Fruit fly (Drosophila melanogaster) whole organism, embryonic: Measurements from ENCODE around the gene rngo.

ENCODE experiments used
- Asciz ChIP-seq: fragments of 200-800 bp; sonication (Bioruptor generic); optimal IDR thresholded peaks from 2 replicates; lab custom pipeline; 2017; ENCODE audit warnings: missing biosample characterization, mild to moderate bottlenecking, missing genetic modification characterization, missing genetic modification reagents
- CG10147 ChIP-seq: fragments of 200-800 bp; sonication (Bioruptor generic); optimal IDR thresholded peaks from 2 replicates; lab custom pipeline; 2019; ENCODE audit warnings: missing biosample characterization, mild to moderate bottlenecking, missing genetic modification characterization, moderate library complexity
- CG11695 ChIP-seq: fragments of 200-800 bp; sonication (Bioruptor generic); IDR thresholded peaks from 3 replicates; pipeline ENCODE4 v1.3.6; 2022; ENCODE audit warnings: missing biosample characterization, missing genetic modification characterization
- CG12744 ChIP-seq: fragments of 200-800 bp; sonication (Bioruptor generic); optimal IDR thresholded peaks from 2 replicates; lab custom pipeline; 2016; ENCODE audit warnings: missing biosample characterization, missing genetic modification characterization
- CG12942 ChIP-seq: fragments of 200-800 bp; sonication (Bioruptor generic); optimal IDR thresholded peaks from 3 replicates; lab custom pipeline; 2016; ENCODE audit warnings: missing biosample characterization, missing genetic modification characterization
- CG13775 ChIP-seq: fragments of 200-800 bp; sonication (Bioruptor generic); optimal IDR thresholded peaks from 3 replicates; lab custom pipeline; 2017; ENCODE audit warnings: missing biosample characterization, mild to moderate bottlenecking, missing genetic modification characterization
- CG13894 ChIP-seq: fragments of 200-800 bp; sonication (Bioruptor generic); optimal IDR thresholded peaks from 3 replicates; lab custom pipeline; 2018; ENCODE audit warnings: missing biosample characterization, mild to moderate bottlenecking, missing genetic modification characterization, moderate library complexity
- CG14441 ChIP-seq: fragments of 200-800 bp; sonication (Bioruptor generic); IDR thresholded peaks from 2 replicates; pipeline ENCODE4 v1.3.6; 2022; ENCODE audit warnings: missing biosample characterization, missing genetic modification characterization
- CG15696 ChIP-seq: fragments of 200-800 bp; sonication (Bioruptor generic); optimal IDR thresholded peaks from 2 replicates; lab custom pipeline; 2019; ENCODE audit warnings: missing biosample characterization, mild to moderate bottlenecking, missing genetic modification characterization, moderate library complexity
- CG18599 ChIP-seq: fragments of 200-800 bp; sonication (Bioruptor generic); optimal IDR thresholded peaks from 3 replicates; lab custom pipeline; 2017; ENCODE audit warnings: missing biosample characterization, missing genetic modification characterization, mild to moderate bottlenecking, moderate library complexity, missing genetic modification reagents
- CG30431 ChIP-seq: fragments of 200-800 bp; sonication (Bioruptor generic); optimal IDR thresholded peaks from 2 replicates; lab custom pipeline; 2017; ENCODE audit warnings: missing biosample characterization, missing genetic modification characterization
- CG6689 ChIP-seq: fragments of 200-800 bp; sonication (Bioruptor generic); IDR thresholded peaks from 2 replicates; pipeline ENCODE4 v1.3.6; 2022; ENCODE audit warnings: missing biosample characterization, missing genetic modification characterization
- CG7271 ChIP-seq: fragments of 200-800 bp; sonication (Bioruptor generic); optimal IDR thresholded peaks from 2 replicates; lab custom pipeline; 2018; ENCODE audit warnings: missing biosample characterization, mild to moderate bottlenecking, missing genetic modification characterization, moderate library complexity
- CG7745 ChIP-seq: fragments of 200-800 bp; sonication (Bioruptor generic); optimal IDR thresholded peaks from 2 replicates; lab custom pipeline; 2018; ENCODE audit warnings: missing biosample characterization, mild to moderate bottlenecking, missing genetic modification characterization, moderate library complexity
- CG9932 ChIP-seq: fragments of 200-800 bp; sonication (Bioruptor generic); IDR thresholded peaks from 2 replicates; pipeline ENCODE4 v1.3.6; 2022; ENCODE audit warnings: missing biosample characterization, missing genetic modification characterization
- D19A ChIP-seq: fragments of 200-800 bp; optimal IDR thresholded peaks from 3 replicates; lab custom pipeline; 2019; ENCODE audit warnings: missing biosample characterization, mild to moderate bottlenecking, missing genetic modification characterization, moderate library complexity
- Elba2 ChIP-seq: fragments of 200-800 bp; sonication (Bioruptor generic); optimal IDR thresholded peaks from 3 replicates; lab custom pipeline; 2016; ENCODE audit warnings: missing biosample characterization, missing genetic modification characterization
- Fer3 ChIP-seq: fragments of 200-800 bp; sonication (Bioruptor generic); optimal IDR thresholded peaks from 2 replicates; lab custom pipeline; 2018; ENCODE audit warnings: missing biosample characterization, mild to moderate bottlenecking, missing genetic modification characterization, moderate library complexity
- H15 ChIP-seq: fragments of 200-800 bp; sonication (Bioruptor generic); IDR thresholded peaks from 3 replicates; pipeline ENCODE4 v1.3.6; 2022; ENCODE audit warnings: missing biosample characterization, missing genetic modification characterization
- H2.0 ChIP-seq: fragments of 200-800 bp; sonication (Bioruptor generic); IDR thresholded peaks from 2 replicates; pipeline ENCODE4 v1.3.6; 2022; ENCODE audit warnings: missing biosample characterization, missing genetic modification characterization
- Hmr ChIP-seq: fragments of 200-800 bp; sonication (Bioruptor generic); optimal IDR thresholded peaks from 3 replicates; lab custom pipeline; 2017; ENCODE audit warnings: mild to moderate bottlenecking, missing biosample characterization, missing genetic modification reagents, missing genetic modification characterization
- Lim3 ChIP-seq: fragments of 200-800 bp; sonication (Bioruptor generic); IDR thresholded peaks from 2 replicates; pipeline ENCODE4 v1.3.6; 2022; ENCODE audit warnings: missing biosample characterization, missing genetic modification characterization
- NC2β ChIP-seq: fragments of 200-800 bp; sonication (Bioruptor generic); optimal IDR thresholded peaks from 2 replicates; lab custom pipeline; 2016; ENCODE audit warnings: missing biosample characterization, missing genetic modification characterization
- Nf-YB ChIP-seq: fragments of 200-800 bp; sonication (Bioruptor generic); optimal IDR thresholded peaks from 3 replicates; lab custom pipeline; 2019; ENCODE audit warnings: missing biosample characterization, mild to moderate bottlenecking, missing genetic modification characterization, moderate library complexity
- Pdp1 ChIP-seq, 2 experiments: fragments of 200-800 bp; sonication (Bioruptor generic); optimal IDR thresholded peaks; 3 replicates each; lab custom pipeline; 2016; ENCODE audit warnings: missing biosample characterization in 2 of 2, missing genetic modification characterization in 2 of 2, mild to moderate bottlenecking in 1 of 2, moderate library complexity in 1 of 2
- Rfx ChIP-seq: fragments of 200-800 bp; sonication (Bioruptor generic); IDR thresholded peaks from 2 replicates; pipeline ENCODE4 v1.3.6; 2022; ENCODE audit warnings: missing biosample characterization, missing genetic modification characterization
- Sry-β ChIP-seq: fragments of 200-800 bp; sonication (Bioruptor generic); optimal IDR thresholded peaks from 2 replicates; lab custom pipeline; 2018; ENCODE audit warnings: missing biosample characterization, mild to moderate bottlenecking, missing genetic modification characterization, moderate library complexity
- Xbp1 ChIP-seq: fragments of 200-800 bp; sonication (Bioruptor generic); optimal IDR thresholded peaks from 3 replicates; lab custom pipeline; 2016; ENCODE audit warnings: missing biosample characterization, mild to moderate bottlenecking, missing genetic modification characterization
- al ChIP-seq: fragments of 200-800 bp; sonication (Bioruptor generic); IDR thresholded peaks from 2 replicates; pipeline ENCODE4 v1.3.6; 2022; ENCODE audit warnings: missing biosample characterization, missing genetic modification characterization
- cad ChIP-seq: fragments of >200 bp; optimal IDR thresholded peaks from 2 replicates; lab custom pipeline; 2017; ENCODE audit warnings: missing biosample characterization, missing genetic modification characterization
- cg ChIP-seq: fragments of 200-800 bp; sonication (Bioruptor generic); optimal IDR thresholded peaks from 3 replicates; lab custom pipeline; 2019; ENCODE audit warnings: missing biosample characterization, mild to moderate bottlenecking, missing genetic modification characterization, moderate library complexity
- crol ChIP-seq: fragments of 200-800 bp; sonication (Bioruptor generic); IDR thresholded peaks from 2 replicates; pipeline ENCODE4 v1.3.6; 2022; ENCODE audit warnings: missing biosample characterization, missing genetic modification characterization
- dm ChIP-seq: fragments of 200-800 bp; sonication (Bioruptor generic); optimal IDR thresholded peaks from 3 replicates; lab custom pipeline; 2016; ENCODE audit warnings: missing biosample characterization, missing genetic modification characterization
- dmrt99B ChIP-seq: fragments of 200-800 bp; sonication (Bioruptor generic); optimal IDR thresholded peaks from 2 replicates; lab custom pipeline; 2018; ENCODE audit warnings: missing biosample characterization, mild to moderate bottlenecking, missing genetic modification characterization, moderate library complexity
- dpn ChIP-seq, 2 experiments: fragments of 200-800 bp; sonication (Bioruptor generic); optimal IDR thresholded peaks; 3 replicates each; lab custom pipeline; 2016; ENCODE audit warnings: missing biosample characterization in 2 of 2, missing genetic modification characterization in 2 of 2
- gcm2 ChIP-seq: fragments of 200-800 bp; sonication (Bioruptor generic); optimal IDR thresholded peaks from 2 replicates; lab custom pipeline; 2016; ENCODE audit warnings: missing biosample characterization, missing genetic modification characterization
- insv ChIP-seq, 2 experiments: fragments of 200-800 bp; sonication (Bioruptor generic); optimal IDR thresholded peaks; 3 replicates each; lab custom pipeline; 2016 to 2018; ENCODE audit warnings: missing biosample characterization in 2 of 2, missing genetic modification characterization in 2 of 2
- lbe ChIP-seq: fragments of 200-800 bp; sonication (Bioruptor generic); optimal IDR thresholded peaks from 2 replicates; lab custom pipeline; 2016; ENCODE audit warnings: missing biosample characterization, mild to moderate bottlenecking, missing genetic modification characterization
- maf-S ChIP-seq: fragments of 200-800 bp; sonication (Bioruptor generic); optimal IDR thresholded peaks from 2 replicates; lab custom pipeline; 2016; ENCODE audit warnings: missing biosample characterization, missing genetic modification characterization
- mam ChIP-seq: fragments of 200-800 bp; sonication (Bioruptor generic); optimal IDR thresholded peaks from 3 replicates; lab custom pipeline; 2016; ENCODE audit warnings: missing biosample characterization, missing genetic modification characterization
- mirr ChIP-seq: fragments of 200-800 bp; sonication (Bioruptor generic); optimal IDR thresholded peaks from 3 replicates; lab custom pipeline; 2018; ENCODE audit warnings: missing biosample characterization, mild to moderate bottlenecking, missing genetic modification characterization
- mld ChIP-seq: fragments of 200-800 bp; sonication (Bioruptor generic); IDR thresholded peaks from 3 replicates; pipeline ENCODE4 v1.3.6; 2022; ENCODE audit warnings: missing biosample characterization, missing genetic modification characterization; ENCODE audit not compliant: partially characterized antibody
- nerfin-2 ChIP-seq: fragments of 200-800 bp; sonication (Bioruptor generic); IDR thresholded peaks from 2 replicates; pipeline ENCODE4 v1.3.6; 2022; ENCODE audit warnings: missing biosample characterization, missing genetic modification characterization; ENCODE audit not compliant: partially characterized antibody
- oc ChIP-seq: fragments of 200-800 bp; sonication (Bioruptor generic); optimal IDR thresholded peaks from 2 replicates; lab custom pipeline; 2018; ENCODE audit warnings: missing biosample characterization, mild to moderate bottlenecking, missing genetic modification characterization, moderate library complexity
- org-1 ChIP-seq: fragments of 200-800 bp; sonication (Bioruptor generic); optimal IDR thresholded peaks from 2 replicates; lab custom pipeline; 2017; ENCODE audit warnings: missing biosample characterization, missing genetic modification characterization
- psq ChIP-seq: fragments of 200-800 bp; sonication (Bioruptor generic); optimal IDR thresholded peaks from 2 replicates; lab custom pipeline; 2017; ENCODE audit warnings: missing biosample characterization, missing genetic modification characterization
- ranshi ChIP-seq: fragments of 200-800 bp; sonication (Bioruptor generic); IDR thresholded peaks from 2 replicates; pipeline ENCODE4 v1.3.6; 2022; ENCODE audit warnings: missing biosample characterization, missing genetic modification characterization
- rib ChIP-seq: fragments of 200-800 bp; sonication (Bioruptor generic); IDR thresholded peaks from 2 replicates; pipeline ENCODE4 v1.3.6; 2022; ENCODE audit warnings: missing biosample characterization, missing genetic modification characterization
- run ChIP-seq: fragments of 200-800 bp; sonication (Bioruptor generic); optimal IDR thresholded peaks from 3 replicates; lab custom pipeline; 2018; ENCODE audit warnings: missing biosample characterization, mild to moderate bottlenecking, missing genetic modification characterization
- tna ChIP-seq: fragments of 200-800 bp; sonication (Bioruptor generic); IDR thresholded peaks from 2 replicates; pipeline ENCODE4 v1.3.6; 2022; ENCODE audit warnings: missing biosample characterization, missing genetic modification characterization; ENCODE audit not compliant: partially characterized antibody
- trem ChIP-seq: fragments of 200-800 bp; optimal IDR thresholded peaks from 3 replicates; lab custom pipeline; 2019; ENCODE audit warnings: missing biosample characterization, mild to moderate bottlenecking, missing genetic modification characterization, moderate library complexity

rngo gene

DNA sequence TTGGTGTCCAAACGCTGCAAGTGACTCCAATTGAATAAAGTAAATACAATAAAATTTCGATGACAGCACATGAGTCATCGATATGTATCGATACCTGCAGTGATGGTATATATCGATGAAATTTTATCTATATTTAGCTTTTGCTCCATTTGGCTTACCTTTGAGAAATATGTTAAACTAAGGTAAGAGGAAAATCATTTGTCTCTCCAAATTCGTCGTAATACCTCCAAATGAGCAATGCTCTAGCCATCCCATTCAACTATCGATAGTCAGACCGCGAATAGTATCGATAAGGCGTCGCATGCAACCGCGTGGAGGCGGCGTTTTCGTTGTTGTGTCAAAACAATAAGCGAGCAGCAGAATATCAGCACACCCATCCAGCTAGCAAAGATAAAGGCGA lies at the start of gene rngo, which contains the start of gene Cdc50 (continued):
- TF ChIP-seq NC2β = no peak
- TF ChIP-seq Nf-YB (GFP tag; lab: Kevin White, UChicago) = no peak
- no peak for TF ChIP-seq CG11695 (GFP tag; lab: Robert Waterston, UW)
- TF ChIP-seq Rfx (GFP tag; lab: Robert Waterston, UW) = 0 out of 2 replicates have a peak, but pooled peaks have one; percentile 10
- no peak for TF ChIP-seq CG14441
- TF ChIP-seq Lim3 (GFP tag; lab: Robert Waterston, UW) = no peak
- peak; percentile 43 for TF ChIP-seq Elba2 (GFP tag; lab: Kevin White, UChicago)
- TF ChIP-seq Asciz (GFP tag; lab: Kevin White, UChicago) = no peak
- no peak for TF ChIP-seq CG13894 (tag; lab: Kevin White, UChicago)
- no peak for TF ChIP-seq ranshi (GFP tag; lab: Robert Waterston, UW)
- TF ChIP-seq maf-S = no peak
- no peak for TF ChIP-seq crol (GFP tag; lab: Robert Waterston, UW)
- no peak for TF ChIP-seq CG18599
- TF ChIP-seq oc = no peak
- peak in 1 of 2 experiments; percentile 37 for TF ChIP-seq insv (GFP tag; optimal IDR thresholded peaks at IDR 0.05; lab: Kevin White, UChicago)
- TF ChIP-seq Hmr = no peak
- TF ChIP-seq mld (GFP tag; lab: Robert Waterston, UW) = peak; percentile 93
- TF ChIP-seq CG15696 (tag; lab: Kevin White, UChicago) = no peak
- TF ChIP-seq CG12744 (GFP tag; lab: Kevin White, UChicago) = peak; percentile 39
- TF ChIP-seq CG30431 (GFP tag; lab: Kevin White, UChicago) = no peak
- no peak for TF ChIP-seq Sry-β (GFP tag; lab: Kevin White, UChicago)
- peak; percentile 92 for TF ChIP-seq tna (GFP tag; lab: Robert Waterston, UW)
- TF ChIP-seq Xbp1 = peak; percentile 19
- TF ChIP-seq mirr (GFP tag; lab: Kevin White, UChicago) = no peak
- peak; percentile 5 to 46 for TF ChIP-seq dpn (GFP tag; optimal IDR thresholded peaks at IDR 0.05; lab: Kevin White, UChicago)
- peak; percentile 65 for TF ChIP-seq dm (GFP tag; lab: Kevin White, UChicago)
- TF ChIP-seq CG12942 (GFP tag; lab: Kevin White, UChicago) = no peak
- TF ChIP-seq CG9932 (GFP tag; lab: Robert Waterston, UW) = no peak; the same call in 1 of the 2 replicates
- TF ChIP-seq Pdp1 (GFP tag; optimal IDR thresholded peaks at IDR 0.05; lab: Kevin White, UChicago) = peak; percentile 12 to 37
- TF ChIP-seq mam (GFP tag; lab: Kevin White, UChicago) = peak; percentile 12
- TF ChIP-seq CG10147 = no peak
- TF ChIP-seq Fer3 = no peak
- TF ChIP-seq trem (tag; lab: Kevin White, UChicago) = peak; percentile 72
- TF ChIP-seq nerfin-2 (GFP tag; lab: Robert Waterston, UW) = peak; percentile 96
- no peak for TF ChIP-seq org-1 (GFP tag; lab: Kevin White, UChicago)
- peak; percentile 45 for TF ChIP-seq cg (GFP tag; lab: Kevin White, UChicago)
- no peak for TF ChIP-seq CG7745 (tag; lab: Kevin White, UChicago)
- no peak for TF ChIP-seq rib (GFP tag; lab: Robert Waterston, UW)
- no peak for TF ChIP-seq CG6689
- TF ChIP-seq psq (GFP tag; lab: Kevin White, UChicago) = no peak
- TF ChIP-seq H2.0 (GFP tag; lab: Robert Waterston, UW) = no peak
- peak; percentile 49 for TF ChIP-seq CG13775 (GFP tag; lab: Kevin White, UChicago)
- TF ChIP-seq gcm2 (GFP tag; lab: Kevin White, UChicago) = no peak
- no peak for TF ChIP-seq al (GFP tag; lab: Robert Waterston, UW)
- peak; percentile 70 for TF ChIP-seq lbe (GFP tag; lab: Kevin White, UChicago)
- TF ChIP-seq D19A = no peak
- TF ChIP-seq run = no peak
- TF ChIP-seq H15 (GFP tag; lab: Robert Waterston, UW) = no peak
- no peak for TF ChIP-seq CG7271 (tag; lab: Kevin White, UChicago)
- no peak for TF ChIP-seq cad (GFP tag; lab: Kevin White, UChicago)
- TF ChIP-seq dmrt99B (tag; lab: Kevin White, UChicago) = no peak
